Worm (Caenorhabditis elegans) whole organism, L4 larva: ENCODE measurements around the gene gas-1.

Experiments used
- F26F4.8 ChIP-seq: fragments of 200-800 bp; sonication (Bioruptor generic); conservative IDR thresholded peaks from 2 replicates; pipeline ENCODE4 v1.3.6; 2022; ENCODE audit warnings: missing genetic modification characterization, missing compliant biosample characterization
- R02D3.7 ChIP-seq: fragments of 150-350 bp; sonication (generic microtip); optimal IDR thresholded peaks from 3 replicates; lab custom pipeline; 2014; ENCODE audit warnings: missing biosample characterization, missing genetic modification characterization
- T20F7.1 ChIP-seq: fragments of 200-800 bp; sonication (Bioruptor generic); optimal IDR thresholded peaks from 2 replicates; lab custom pipeline; 2018; ENCODE audit warnings: mild to moderate bottlenecking, missing genetic modification characterization, missing compliant biosample characterization
- T26A8.4 ChIP-seq: fragments of 200-800 bp; sonication (Bioruptor generic); IDR thresholded peaks from 2 replicates; pipeline ENCODE4 v1.3.6; 2022; ENCODE audit warnings: missing genetic modification characterization, missing compliant biosample characterization
- Y105C5A.15 ChIP-seq: fragments of 200-800 bp; sonication (Bioruptor generic); IDR thresholded peaks from 2 replicates; pipeline ENCODE4 v1.3.6; 2022; ENCODE audit warnings: missing genetic modification characterization, missing compliant biosample characterization
- Y75B8A.6 ChIP-seq: fragments of 200-800 bp; sonication (Bioruptor generic); IDR thresholded peaks from 2 replicates; pipeline ENCODE4 v1.3.6; 2022; ENCODE audit warnings: missing genetic modification reagents, missing genetic modification characterization, missing compliant biosample characterization
- ZK337.2 ChIP-seq: fragments of 200-800 bp; sonication (Bioruptor generic); IDR thresholded peaks from 2 replicates; pipeline ENCODE4 v1.3.6; 2022; ENCODE audit warnings: missing genetic modification reagents, missing genetic modification characterization, missing compliant biosample characterization
- aly-2 ChIP-seq: sonication (generic microtip); optimal IDR thresholded peaks from 2 replicates; lab custom pipeline; 2018; ENCODE audit warnings: missing biosample characterization, missing genetic modification characterization
- ama-1 ChIP-seq: fragments of 150-350 bp; optimal IDR thresholded peaks from 2 replicates; lab custom pipeline; 2014; ENCODE audit warnings: inconsistent platforms, mixed read lengths
- arid-1 ChIP-seq: fragments of 200-800 bp; sonication (Bioruptor generic); conservative IDR thresholded peaks from 2 replicates; pipeline ENCODE4 v1.3.6; 2022; ENCODE audit warnings: missing genetic modification reagents, missing genetic modification characterization, missing compliant biosample characterization
- attf-4 ChIP-seq: sonication (generic microtip); optimal IDR thresholded peaks from 3 replicates; lab custom pipeline; 2017; ENCODE audit warnings: missing biosample characterization, missing genetic modification characterization
- ceh-20 ChIP-seq: fragments of 200-800 bp; sonication (Bioruptor generic); IDR thresholded peaks from 2 replicates; pipeline ENCODE4 v1.3.6; 2022; ENCODE audit warnings: missing genetic modification reagents, missing genetic modification characterization, missing compliant biosample characterization
- ceh-28 ChIP-seq: fragments of 150-350 bp; optimal IDR thresholded peaks from 2 replicates; lab custom pipeline; 2014; ENCODE audit warnings: missing biosample characterization, missing genetic modification reagents, missing genetic modification characterization
- ceh-32 ChIP-seq: sonication (generic microtip); optimal IDR thresholded peaks from 2 replicates; lab custom pipeline; 2016; ENCODE audit warnings: mild to moderate bottlenecking, missing genetic modification characterization, missing compliant biosample characterization; ENCODE audit not compliant: poor library complexity
- ceh-82 ChIP-seq: sonication (generic microtip); optimal IDR thresholded peaks from 2 replicates; lab custom pipeline; 2017; ENCODE audit warnings: missing biosample characterization, missing genetic modification characterization
- daf-19 ChIP-seq: fragments of 200-800 bp; sonication (Bioruptor generic); conservative IDR thresholded peaks from 2 replicates; pipeline ENCODE4 v1.3.6; 2022; ENCODE audit warnings: missing genetic modification characterization, missing compliant biosample characterization
- dmd-9 ChIP-seq: fragments of 200-800 bp; sonication (Bioruptor generic); IDR thresholded peaks from 2 replicates; pipeline ENCODE4 v1.3.6; 2022; ENCODE audit warnings: missing genetic modification reagents, missing genetic modification characterization, missing compliant biosample characterization
- duxl-1 ChIP-seq: sonication (generic microtip); optimal IDR thresholded peaks from 2 replicates; lab custom pipeline; 2016; ENCODE audit warnings: mild to moderate bottlenecking, missing genetic modification characterization, moderate library complexity, missing compliant biosample characterization; ENCODE audit not compliant: poor library complexity
- dve-1 ChIP-seq: sonication (generic microtip); optimal IDR thresholded peaks from 2 replicates; lab custom pipeline; 2017; ENCODE audit warnings: antibody characterized with exemption, mild to moderate bottlenecking, missing genetic modification characterization, missing compliant biosample characterization; ENCODE audit not compliant: insufficient read depth
- fkh-10 ChIP-seq: fragments of 150-350 bp; optimal IDR thresholded peaks from 2 replicates; lab custom pipeline; 2014; ENCODE audit warnings: missing biosample characterization, missing genetic modification reagents, missing genetic modification characterization
- fos-1 ChIP-seq: fragments of 150-350 bp; optimal IDR thresholded peaks from 2 replicates; lab custom pipeline; 2014; ENCODE audit warnings: missing biosample characterization, missing genetic modification characterization
- gei-8 ChIP-seq: fragments of 200-800 bp; sonication (Bioruptor generic); optimal IDR thresholded peaks from 2 replicates; lab custom pipeline; 2018; ENCODE audit warnings: mild to moderate bottlenecking, missing genetic modification characterization, missing compliant biosample characterization
- hif-1 ChIP-seq, 2 experiments: sonication (generic microtip); optimal IDR thresholded peaks; 2 replicates each; lab custom pipeline; 2016 to 2017; ENCODE audit warnings: missing compliant biosample characterization in 2 of 2, missing genetic modification characterization in 2 of 2, missing genetic modification reagents in 2 of 2, missing genotype in 2 of 2, mild to moderate bottlenecking in 1 of 2
- hmg-1.1 ChIP-seq: fragments of 200-800 bp; sonication (Bioruptor generic); IDR thresholded peaks from 2 replicates; pipeline ENCODE4 v1.3.6; 2022; ENCODE audit warnings: missing genetic modification reagents, missing genetic modification characterization, missing compliant biosample characterization
- lim-7 ChIP-seq: fragments of 200-800 bp; sonication (Bioruptor generic); IDR thresholded peaks from 2 replicates; pipeline ENCODE4 v1.3.6; 2022; ENCODE audit warnings: missing genetic modification characterization, missing compliant biosample characterization
- lin-39 ChIP-seq: fragments of 150-350 bp; optimal IDR thresholded peaks from 2 replicates; lab custom pipeline; 2014; ENCODE audit warnings: missing biosample characterization, missing genetic modification reagents, missing genetic modification characterization
- lir-3 ChIP-seq: sonication (generic microtip); optimal IDR thresholded peaks from 2 replicates; lab custom pipeline; 2016; ENCODE audit warnings: mild to moderate bottlenecking, missing genetic modification characterization, missing compliant biosample characterization
- lsy-2 ChIP-seq, 2 experiments: fragments of 150-350 bp in 1 of 2; sonication (generic microtip) in 1 of 2; optimal IDR thresholded peaks; 2 replicates each; lab custom pipeline; 2014 to 2017; ENCODE audit warnings: missing biosample characterization in 2 of 2, missing genetic modification characterization in 2 of 2
- madf-9 ChIP-seq: fragments of 200-800 bp; sonication (Bioruptor generic); conservative IDR thresholded peaks from 2 replicates; pipeline ENCODE4 v1.3.6; 2022; ENCODE audit warnings: missing genetic modification reagents, missing genetic modification characterization, missing compliant biosample characterization
- mdl-1 ChIP-seq, 2 experiments: fragments of 150-350 bp in 1 of 2; sonication (generic microtip) in 1 of 2; optimal IDR thresholded peaks; 2 replicates each; lab custom pipeline; 2014 to 2017; ENCODE audit warnings: missing biosample characterization in 2 of 2, missing genetic modification characterization in 2 of 2
- mdt-29 ChIP-seq: fragments of 200-800 bp; sonication (Bioruptor generic); IDR thresholded peaks from 2 replicates; pipeline ENCODE4 v1.3.6; 2022; ENCODE audit warnings: missing genetic modification reagents, missing genetic modification characterization, missing compliant biosample characterization
- mep-1 ChIP-seq: fragments of 150-350 bp; sonication (generic microtip); optimal IDR thresholded peaks from 3 replicates; lab custom pipeline; 2014; ENCODE audit warnings: missing biosample characterization, missing genetic modification characterization
- mxl-2 ChIP-seq: fragments of 200-800 bp; sonication (Bioruptor generic); conservative IDR thresholded peaks from 2 replicates; pipeline ENCODE4 v1.3.6; 2022; ENCODE audit warnings: missing genetic modification reagents, missing genetic modification characterization, missing compliant biosample characterization
- nhr-10 ChIP-seq: fragments of 150-350 bp; optimal IDR thresholded peaks from 2 replicates; lab custom pipeline; 2014; ENCODE audit warnings: missing biosample characterization, missing genetic modification characterization
- nhr-102 ChIP-seq: sonication (generic microtip); optimal IDR thresholded peaks from 2 replicates; lab custom pipeline; 2016; ENCODE audit warnings: mild to moderate bottlenecking, missing genetic modification characterization, moderate library complexity, missing compliant biosample characterization
- nhr-42 ChIP-seq: fragments of 200-800 bp; sonication (Bioruptor generic); IDR thresholded peaks from 2 replicates; pipeline ENCODE4 v1.3.6; 2022; ENCODE audit warnings: missing genetic modification characterization, missing compliant biosample characterization
- nhr-48 ChIP-seq: sonication (generic microtip); optimal IDR thresholded peaks from 2 replicates; lab custom pipeline; 2016; ENCODE audit warnings: mild to moderate bottlenecking, missing genetic modification characterization, missing compliant biosample characterization
- nhr-6 ChIP-seq: fragments of 150-350 bp; optimal IDR thresholded peaks from 2 replicates; lab custom pipeline; 2014; ENCODE audit warnings: missing biosample characterization, missing genetic modification characterization
- nhr-76 ChIP-seq: fragments of 150-350 bp; optimal IDR thresholded peaks from 2 replicates; lab custom pipeline; 2014; ENCODE audit warnings: missing biosample characterization, missing genetic modification characterization
- nhr-77 ChIP-seq: fragments of 150-350 bp; optimal IDR thresholded peaks from 2 replicates; lab custom pipeline; 2014; ENCODE audit warnings: missing biosample characterization, missing genetic modification characterization
- php-3 ChIP-seq: fragments of 200-800 bp; sonication (Bioruptor generic); IDR thresholded peaks from 2 replicates; pipeline ENCODE4 v1.3.6; 2022; ENCODE audit warnings: missing genetic modification reagents, missing genetic modification characterization, missing compliant biosample characterization
- pqm-1 ChIP-seq: sonication (generic microtip); optimal IDR thresholded peaks from 2 replicates; lab custom pipeline; 2017; ENCODE audit warnings: missing biosample characterization, missing genetic modification characterization
- rbr-2 ChIP-seq: sonication (generic microtip); optimal IDR thresholded peaks from 2 replicates; lab custom pipeline; 2016; ENCODE audit warnings: missing genotype, missing genetic modification characterization, missing compliant biosample characterization
- saeg-2 ChIP-seq: fragments of 200-800 bp; sonication (Bioruptor generic); IDR thresholded peaks from 2 replicates; pipeline ENCODE4 v1.3.6; 2022; ENCODE audit warnings: missing genetic modification reagents, missing genetic modification characterization, missing compliant biosample characterization
- snpc-1.2 ChIP-seq: fragments of 200-800 bp; sonication (Bioruptor generic); IDR thresholded peaks from 2 replicates; pipeline ENCODE4 v1.3.6; 2022; ENCODE audit warnings: missing genetic modification reagents, missing genetic modification characterization, missing compliant biosample characterization
- spr-1 ChIP-seq: sonication (generic microtip); optimal IDR thresholded peaks from 2 replicates; lab custom pipeline; 2016; ENCODE audit warnings: mild to moderate bottlenecking, missing genetic modification characterization, missing compliant biosample characterization
- unc-130 ChIP-seq: sonication (generic microtip); optimal IDR thresholded peaks from 2 replicates; lab custom pipeline; 2016; ENCODE audit warnings: missing genetic modification reagents, missing genetic modification characterization, missing compliant biosample characterization
- vab-7 ChIP-seq: fragments of 200-800 bp; sonication (Bioruptor generic); IDR thresholded peaks from 2 replicates; pipeline ENCODE4 v1.3.6; 2022; ENCODE audit warnings: missing genetic modification reagents, missing genetic modification characterization, missing compliant biosample characterization
- zfp-2 ChIP-seq: sonication (generic microtip); optimal IDR thresholded peaks from 2 replicates; lab custom pipeline; 2016; ENCODE audit warnings: mild to moderate bottlenecking, missing genetic modification characterization, missing compliant biosample characterization
- zip-11 ChIP-seq: fragments of 200-800 bp; sonication (Bioruptor generic); IDR thresholded peaks from 2 replicates; pipeline ENCODE4 v1.3.6; 2022; ENCODE audit warnings: missing genetic modification characterization, missing compliant biosample characterization
- zip-2 ChIP-seq: fragments of 150-350 bp; optimal IDR thresholded peaks from 2 replicates; lab custom pipeline; 2014; ENCODE audit warnings: missing biosample characterization, missing genetic modification characterization

The gas-1 gene

ce11 chrX:15616443-15616842 lies 26.2 kb upstream of the gas-1 start, which contains the start of gene ergi-3 (continued):
- TF ChIP-seq arid-1: no peak
- TF ChIP-seq nhr-42 (GFP tag; lab: Robert Waterston, UW): no peak

ce11 chrX:15613745-15614229 lies 23.6 kb upstream of the gas-1 start, which contains the start of gene K09E9.3:
K09E9.3 (minus strand) TSS chrX:15613795.
- TF ChIP-seq Y75B8A.6 (GFP tag; lab: Robert Waterston, UW): no peak
- TF ChIP-seq aly-2 (tag; lab: Kevin White, UChicago): no peak
- TF ChIP-seq vab-7 (GFP tag; lab: Robert Waterston, UW): no peak
- no peak for TF ChIP-seq ceh-82 (tag; lab: Kevin White, UChicago)
- TF ChIP-seq ceh-28 (tag; lab: Kevin White, UChicago): no peak
- TF ChIP-seq lir-3 (tag; lab: Kevin White, UChicago): no peak
- no peak for TF ChIP-seq nhr-76 (tag; lab: Kevin White, UChicago)
- no peak for TF ChIP-seq zip-2 (tag; lab: Kevin White, UChicago)
- TF ChIP-seq fos-1 (tag; lab: Kevin White, UChicago): no peak
- TF ChIP-seq T20F7.1 (GFP tag; lab: Kevin White, UChicago): no peak
- no peak for TF ChIP-seq hif-1 (tag; optimal IDR thresholded peaks at IDR 0.05; lab: Kevin White, UChicago)
- no peak for TF ChIP-seq R02D3.7 (tag; lab: Kevin White, UChicago)
- TF ChIP-seq spr-1 (tag; lab: Kevin White, UChicago): no peak
- no peak for TF ChIP-seq attf-4 (tag; lab: Kevin White, UChicago)
- TF ChIP-seq rbr-2 (tag; lab: Kevin White, UChicago): peak; percentile 17
- peak; percentile 17 for TF ChIP-seq dve-1 (tag; lab: Kevin White, UChicago)
- TF ChIP-seq mxl-2 (GFP tag; lab: Robert Waterston, UW): no peak
- no peak for TF ChIP-seq gei-8 (GFP tag; lab: Kevin White, UChicago)
- TF ChIP-seq zfp-2 (tag; lab: Kevin White, UChicago): no peak
- TF ChIP-seq ama-1: no peak
- peak; percentile 34 for TF ChIP-seq mep-1 (tag; lab: Kevin White, UChicago)
- TF ChIP-seq dmd-9 (GFP tag; lab: Robert Waterston, UW): no peak
- no peak for TF ChIP-seq hmg-1.1 (GFP tag; lab: Robert Waterston, UW)
- no peak for TF ChIP-seq fkh-10 (GFP tag; lab: Kevin White, UChicago)
- TF ChIP-seq Y105C5A.15: no peak
- TF ChIP-seq ceh-32 (tag; lab: Kevin White, UChicago): no peak
- TF ChIP-seq mdl-1 (tag; optimal IDR thresholded peaks at IDR 0.05; lab: Kevin White, UChicago): no peak
- no peak for TF ChIP-seq F26F4.8 (GFP tag; lab: Robert Waterston, UW)
- TF ChIP-seq madf-9 (GFP tag; lab: Robert Waterston, UW): no peak
- peak in 1 of 2 experiments; percentile 22 for TF ChIP-seq lsy-2 (tag; optimal IDR thresholded peaks at IDR 0.05; lab: Kevin White, UChicago)
- no peak for TF ChIP-seq nhr-77 (tag; lab: Kevin White, UChicago)
- TF ChIP-seq zip-11 (GFP tag; lab: Robert Waterston, UW): no peak
- TF ChIP-seq ceh-20 (GFP tag; lab: Robert Waterston, UW): no peak
- no peak for TF ChIP-seq nhr-10 (tag; lab: Kevin White, UChicago)
- TF ChIP-seq nhr-102 (tag; lab: Kevin White, UChicago): peak; percentile 1
- no peak for TF ChIP-seq lim-7
- TF ChIP-seq nhr-48: no peak
- peak; percentile 75 for TF ChIP-seq nhr-6 (tag; lab: Kevin White, UChicago)
- TF ChIP-seq mdt-29 (GFP tag; lab: Robert Waterston, UW): no peak
- no peak for TF ChIP-seq ZK337.2
- no peak for TF ChIP-seq php-3 (GFP tag; lab: Robert Waterston, UW)
- no peak for TF ChIP-seq T26A8.4 (GFP tag; lab: Robert Waterston, UW)
- no peak for TF ChIP-seq saeg-2
- TF ChIP-seq daf-19: no peak
- no peak for TF ChIP-seq unc-130 (GFP tag; lab: Kevin White, UChicago)
- no peak for TF ChIP-seq lin-39 (tag; lab: Kevin White, UChicago)
- no peak for TF ChIP-seq pqm-1
- no peak for TF ChIP-seq duxl-1 (tag; lab: Kevin White, UChicago)
- no peak for TF ChIP-seq arid-1
- TF ChIP-seq snpc-1.2: no peak
